Fruit fly (Drosophila melanogaster) whole organism, embryonic: Measurements from ENCODE around the gene Dhc62B.

Source experiments
- CG10543 ChIP-seq: fragments of 200-800 bp; sonication (Bioruptor generic); optimal IDR thresholded peaks from 3 replicates; lab custom pipeline; 2017; ENCODE audit warnings: missing biosample characterization, mild to moderate bottlenecking, missing genetic modification characterization, moderate library complexity
- CG11695 ChIP-seq: fragments of 200-800 bp; sonication (Bioruptor generic); IDR thresholded peaks from 3 replicates; pipeline ENCODE4 v1.3.6; 2022; ENCODE audit warnings: missing biosample characterization, missing genetic modification characterization
- CG12071 ChIP-seq: fragments of 200-800 bp; sonication (Bioruptor generic); optimal IDR thresholded peaks from 3 replicates; lab custom pipeline; 2018; ENCODE audit warnings: missing biosample characterization, mild to moderate bottlenecking, missing genetic modification characterization
- CG13624 ChIP-seq: fragments of 200-800 bp; sonication (Bioruptor generic); optimal IDR thresholded peaks from 2 replicates; lab custom pipeline; 2016; ENCODE audit warnings: missing biosample characterization, missing genetic modification characterization
- CG15011 ChIP-seq: fragments of 200-800 bp; sonication (Bioruptor generic); optimal IDR thresholded peaks from 3 replicates; lab custom pipeline; 2018; ENCODE audit warnings: missing biosample characterization, mild to moderate bottlenecking, missing genetic modification characterization
- CG15696 ChIP-seq: fragments of 200-800 bp; sonication (Bioruptor generic); optimal IDR thresholded peaks from 2 replicates; lab custom pipeline; 2019; ENCODE audit warnings: missing biosample characterization, mild to moderate bottlenecking, missing genetic modification characterization, moderate library complexity
- CG17802 ChIP-seq: fragments of 200-800 bp; sonication (Bioruptor generic); optimal IDR thresholded peaks from 2 replicates; lab custom pipeline; 2018; ENCODE audit warnings: missing biosample characterization, mild to moderate bottlenecking, missing genetic modification characterization, moderate library complexity
- CG18262 ChIP-seq: fragments of 200-800 bp; optimal IDR thresholded peaks from 3 replicates; lab custom pipeline; 2019; ENCODE audit warnings: missing biosample characterization, mild to moderate bottlenecking, missing genetic modification characterization, moderate library complexity
- CG2202 ChIP-seq: fragments of 200-800 bp; sonication (Bioruptor generic); optimal IDR thresholded peaks from 2 replicates; lab custom pipeline; 2018; ENCODE audit warnings: missing biosample characterization, mild to moderate bottlenecking, missing genetic modification characterization
- CG30020 ChIP-seq: fragments of 200-800 bp; optimal IDR thresholded peaks from 2 replicates; lab custom pipeline; 2019; ENCODE audit warnings: missing biosample characterization, mild to moderate bottlenecking, missing genetic modification characterization, moderate library complexity
- CG32532 ChIP-seq: fragments of 200-800 bp; sonication (Bioruptor generic); IDR thresholded peaks from 2 replicates; pipeline ENCODE4 v1.3.6; 2022; ENCODE audit warnings: missing biosample characterization, missing genetic modification characterization
- CG3281 ChIP-seq: fragments of 200-800 bp; sonication (Bioruptor generic); optimal IDR thresholded peaks from 3 replicates; lab custom pipeline; 2017; ENCODE audit warnings: missing biosample characterization, mild to moderate bottlenecking, missing genetic modification characterization
- CG34376 ChIP-seq: fragments of 200-800 bp; sonication (Bioruptor generic); optimal IDR thresholded peaks from 2 replicates; lab custom pipeline; 2018; ENCODE audit warnings: missing biosample characterization, mild to moderate bottlenecking, missing genetic modification characterization
- CG4282 ChIP-seq: fragments of 200-800 bp; sonication (Bioruptor generic); optimal IDR thresholded peaks from 2 replicates; lab custom pipeline; 2016; ENCODE audit warnings: missing biosample characterization, missing genetic modification characterization
- CG6791 ChIP-seq: fragments of 200-800 bp; sonication (Bioruptor generic); IDR thresholded peaks from 3 replicates; pipeline ENCODE4 v1.3.6; 2022; ENCODE audit warnings: missing biosample characterization, missing genetic modification characterization; ENCODE audit not compliant: partially characterized antibody
- CG7963 ChIP-seq: fragments of 200-800 bp; sonication (Bioruptor generic); IDR thresholded peaks from 3 replicates; pipeline ENCODE4 v1.3.6; 2022; ENCODE audit warnings: missing biosample characterization, missing genetic modification characterization; ENCODE audit not compliant: partially characterized antibody
- CG8290 ChIP-seq, 3 experiments: fragments of 200-800 bp; sonication (Bioruptor generic); optimal IDR thresholded peaks; 2 replicates each; lab custom pipeline; 2016 to 2019; ENCODE audit warnings: missing biosample characterization in 3 of 3, missing genetic modification characterization in 3 of 3, mild to moderate bottlenecking in 2 of 3, moderate library complexity in 1 of 3
- CG9932 ChIP-seq: fragments of 200-800 bp; sonication (Bioruptor generic); IDR thresholded peaks from 2 replicates; pipeline ENCODE4 v1.3.6; 2022; ENCODE audit warnings: missing biosample characterization, missing genetic modification characterization
- CkIIα-i1 ChIP-seq: fragments of 200-800 bp; sonication (Bioruptor generic); IDR thresholded peaks from 2 replicates; pipeline ENCODE4 v1.3.6; 2022; ENCODE audit warnings: missing biosample characterization, missing genetic modification characterization
- D19A ChIP-seq: fragments of 200-800 bp; optimal IDR thresholded peaks from 3 replicates; lab custom pipeline; 2019; ENCODE audit warnings: missing biosample characterization, mild to moderate bottlenecking, missing genetic modification characterization, moderate library complexity
- Dad ChIP-seq: fragments of 200-800 bp; sonication (Bioruptor generic); optimal IDR thresholded peaks from 3 replicates; lab custom pipeline; 2016; ENCODE audit warnings: missing biosample characterization, missing genetic modification characterization
- Dbx ChIP-seq: fragments of 200-800 bp; sonication (Bioruptor generic); IDR thresholded peaks from 3 replicates; pipeline ENCODE4 v1.3.6; 2022; ENCODE audit warnings: missing biosample characterization, missing genetic modification characterization
- Doc3 ChIP-seq: fragments of 200-800 bp; sonication (Bioruptor generic); IDR thresholded peaks from 3 replicates; pipeline ENCODE4 v1.3.6; 2022; ENCODE audit warnings: missing biosample characterization, missing genetic modification characterization; ENCODE audit not compliant: partially characterized antibody
- E2f2 ChIP-seq: fragments of 200-800 bp; sonication (Bioruptor generic); IDR thresholded peaks from 2 replicates; pipeline ENCODE4 v1.3.6; 2022; ENCODE audit warnings: missing biosample characterization, missing genetic modification characterization
- ERR ChIP-seq: fragments of 200-800 bp; sonication (Bioruptor generic); optimal IDR thresholded peaks from 2 replicates; lab custom pipeline; 2016; ENCODE audit warnings: missing biosample characterization, missing genetic modification characterization
- Gsc ChIP-seq: fragments of 200-800 bp; sonication (Bioruptor generic); IDR thresholded peaks from 2 replicates; pipeline ENCODE4 v1.3.6; 2022; ENCODE audit warnings: missing biosample characterization, missing genetic modification characterization
- Hmr ChIP-seq: fragments of 200-800 bp; sonication (Bioruptor generic); optimal IDR thresholded peaks from 3 replicates; lab custom pipeline; 2017; ENCODE audit warnings: mild to moderate bottlenecking, missing biosample characterization, missing genetic modification reagents, missing genetic modification characterization
- Lhr ChIP-seq: fragments of 200-800 bp; sonication (Bioruptor generic); optimal IDR thresholded peaks from 3 replicates; lab custom pipeline; 2017; ENCODE audit warnings: mild to moderate bottlenecking, missing biosample characterization, missing genetic modification reagents, missing genetic modification characterization
- Med ChIP-seq: fragments of 200-800 bp; sonication (Bioruptor generic); peaks from one replicate; lab custom pipeline; 2016; ENCODE audit warnings: missing biosample characterization, missing genetic modification characterization, mild to moderate bottlenecking, inconsistent platforms, moderate library complexity
- Nf-YA ChIP-seq: fragments of 200-800 bp; sonication (Bioruptor generic); IDR thresholded peaks from 2 replicates; pipeline ENCODE4 v1.3.6; 2022; ENCODE audit warnings: missing biosample characterization, missing genetic modification characterization
- Nf-YB ChIP-seq: fragments of 200-800 bp; sonication (Bioruptor generic); optimal IDR thresholded peaks from 3 replicates; lab custom pipeline; 2019; ENCODE audit warnings: missing biosample characterization, mild to moderate bottlenecking, missing genetic modification characterization, moderate library complexity
- Ptx1 ChIP-seq: fragments of 200-800 bp; sonication (Bioruptor generic); IDR thresholded peaks from 2 replicates; pipeline ENCODE4 v1.3.6; 2022; ENCODE audit warnings: missing biosample characterization, missing genetic modification characterization
- TFAM ChIP-seq: fragments of 200-800 bp; sonication (Bioruptor generic); optimal IDR thresholded peaks from 2 replicates; lab custom pipeline; 2017; ENCODE audit warnings: missing biosample characterization, missing genetic modification characterization, inconsistent platforms
- Trl ChIP-seq, 3 experiments: fragments of >200 bp in 2 of 3; fragments of 200-800 bp in 1 of 3; sonication (Bioruptor generic) in 1 of 3; optimal IDR thresholded peaks; 2 replicates in 1 of 3; 3 replicates in 2 of 3; lab custom pipeline; 2016 to 2017; ENCODE audit warnings: missing biosample characterization in 1 of 3, missing genetic modification characterization in 1 of 3
- bsh ChIP-seq, 2 experiments: fragments of 200-800 bp; sonication (Bioruptor generic); optimal IDR thresholded peaks; 2 replicates each; lab custom pipeline; 2017 to 2018; ENCODE audit warnings: mild to moderate bottlenecking in 2 of 2, missing biosample characterization in 2 of 2, missing genetic modification characterization in 2 of 2, moderate library complexity in 1 of 2
- dimm ChIP-seq: fragments of 200-800 bp; sonication (Bioruptor generic); IDR thresholded peaks from 2 replicates; pipeline ENCODE4 v1.3.6; 2022; ENCODE audit warnings: missing biosample characterization, missing genetic modification characterization
- dmrt11E ChIP-seq: fragments of 200-800 bp; sonication (Bioruptor generic); optimal IDR thresholded peaks from 3 replicates; lab custom pipeline; 2018; ENCODE audit warnings: missing biosample characterization, mild to moderate bottlenecking, missing genetic modification characterization, moderate library complexity
- eyg ChIP-seq: fragments of 200-800 bp; sonication (Bioruptor generic); optimal IDR thresholded peaks from 3 replicates; lab custom pipeline; 2016; ENCODE audit warnings: missing biosample characterization, missing genetic modification characterization
- gcm2 ChIP-seq: fragments of 200-800 bp; sonication (Bioruptor generic); optimal IDR thresholded peaks from 2 replicates; lab custom pipeline; 2016; ENCODE audit warnings: missing biosample characterization, missing genetic modification characterization
- insv ChIP-seq, 2 experiments: fragments of 200-800 bp; sonication (Bioruptor generic); optimal IDR thresholded peaks; 3 replicates each; lab custom pipeline; 2016 to 2018; ENCODE audit warnings: missing biosample characterization in 2 of 2, missing genetic modification characterization in 2 of 2
- jumu ChIP-seq: fragments of 200-800 bp; sonication (Bioruptor generic); optimal IDR thresholded peaks from 3 replicates; lab custom pipeline; 2016; ENCODE audit warnings: missing biosample characterization, missing genetic modification characterization
- odd ChIP-seq: fragments of 200-800 bp; sonication (Bioruptor generic); optimal IDR thresholded peaks from 2 replicates; lab custom pipeline; 2017; ENCODE audit warnings: missing biosample characterization, mild to moderate bottlenecking, missing genetic modification characterization
- phol ChIP-seq: fragments of 200-800 bp; sonication (Bioruptor generic); optimal IDR thresholded peaks from 3 replicates; lab custom pipeline; 2018; ENCODE audit warnings: missing biosample characterization, mild to moderate bottlenecking, missing genetic modification characterization, moderate library complexity
- schlank ChIP-seq: fragments of 200-800 bp; sonication (Bioruptor generic); optimal IDR thresholded peaks from 2 replicates; lab custom pipeline; 2018; ENCODE audit warnings: missing biosample characterization, mild to moderate bottlenecking, missing genetic modification characterization
- scrt ChIP-seq: fragments of 200-800 bp; sonication (Bioruptor generic); optimal IDR thresholded peaks from 2 replicates; lab custom pipeline; 2018; ENCODE audit warnings: missing biosample characterization, mild to moderate bottlenecking, missing genetic modification characterization, moderate library complexity
- slou ChIP-seq: fragments of 200-800 bp; sonication (Bioruptor generic); optimal IDR thresholded peaks from 3 replicates; lab custom pipeline; 2016; ENCODE audit warnings: missing biosample characterization, missing genetic modification characterization
- trem ChIP-seq: fragments of 200-800 bp; optimal IDR thresholded peaks from 3 replicates; lab custom pipeline; 2019; ENCODE audit warnings: missing biosample characterization, mild to moderate bottlenecking, missing genetic modification characterization, moderate library complexity
- ttk ChIP-seq: fragments of 200-800 bp; sonication (Bioruptor generic); IDR thresholded peaks from 2 replicates; pipeline ENCODE4 v2.1.2; 2022; ENCODE audit warnings: missing biosample characterization, missing genetic modification characterization
- usp ChIP-seq: fragments of >200 bp; optimal IDR thresholded peaks from 2 replicates; lab custom pipeline; 2017; ENCODE audit warnings: missing biosample characterization, missing genetic modification characterization
- vvl ChIP-seq: fragments of 200-800 bp; sonication (Bioruptor generic); IDR thresholded peaks from 2 replicates; pipeline ENCODE4 v1.3.6; 2022; ENCODE audit warnings: missing biosample characterization, missing genetic modification characterization
- yki ChIP-seq: fragments of >200 bp; optimal IDR thresholded peaks from 3 replicates; lab custom pipeline; 2018

Dhc62B gene

DNA sequence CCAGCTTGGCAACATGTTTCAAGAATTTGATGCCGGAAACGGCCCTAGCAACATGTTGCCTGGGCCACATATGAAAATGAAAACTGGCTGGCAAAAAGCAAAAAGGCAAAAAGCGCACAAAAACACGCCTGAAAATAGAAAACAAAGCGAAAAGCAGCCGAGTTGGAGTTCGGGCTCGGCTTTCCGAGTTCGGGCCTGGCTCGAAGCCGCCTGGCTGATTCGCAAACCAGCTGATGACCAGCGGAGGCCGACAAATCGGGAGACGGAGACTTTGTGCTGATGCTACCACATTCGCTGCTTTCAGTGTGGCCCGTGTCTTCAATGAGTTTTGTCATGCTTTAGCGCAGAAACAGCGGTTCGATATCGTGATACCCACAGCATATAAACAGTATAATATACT is 38.7 kb upstream of the Dhc62B start, which contains the start of gene GV1 (continued):
- TF ChIP-seq CG7963 (GFP tag; lab: Robert Waterston, UW) (no peak), slou (GFP tag; lab: Kevin White, UChicago) (no peak), bsh (GFP tag; optimal IDR thresholded peaks at IDR 0.05; lab: Kevin White, UChicago) (peak in 1 of 2 experiments; percentile 94), Dad (GFP tag; lab: Kevin White, UChicago) (no peak), CG34376 (GFP tag; lab: Kevin White, UChicago) (peak; percentile 3), Lhr (GFP tag; lab: Kevin White, UChicago) (no peak), odd (GFP tag; lab: Kevin White, UChicago) (no peak), CG2202 (no peak), vvl (GFP tag; lab: Robert Waterston, UW) (peak; percentile 15; the same call in 1 of the 2 replicates), ERR (no peak), CG11695 (no peak), Nf-YA (no peak), Nf-YB (GFP tag; lab: Kevin White, UChicago) (no peak), Dbx (GFP tag; lab: Robert Waterston, UW) (no peak), CG10543 (peak; percentile 51), CG32532 (GFP tag; lab: Robert Waterston, UW) (no peak), CG3281 (GFP tag; lab: Kevin White, UChicago) (no peak), insv (GFP tag; optimal IDR thresholded peaks at IDR 0.05; lab: Kevin White, UChicago) (no peak), CG15696 (no peak), CG8290 (GFP tag; optimal IDR thresholded peaks at IDR 0.05; lab: Kevin White, UChicago) (no peak), CG8290 (tag; optimal IDR thresholded peaks at IDR 0.05; lab: Kevin White, UChicago) (peak in 1 of 2 experiments; percentile 27), CkIIα-i1 (GFP tag; lab: Robert Waterston, UW) (no peak), eyg (GFP tag; lab: Kevin White, UChicago) (no peak), Med (peak; percentile 59), CG12071 (GFP tag; lab: Kevin White, UChicago) (no peak)

DNA sequence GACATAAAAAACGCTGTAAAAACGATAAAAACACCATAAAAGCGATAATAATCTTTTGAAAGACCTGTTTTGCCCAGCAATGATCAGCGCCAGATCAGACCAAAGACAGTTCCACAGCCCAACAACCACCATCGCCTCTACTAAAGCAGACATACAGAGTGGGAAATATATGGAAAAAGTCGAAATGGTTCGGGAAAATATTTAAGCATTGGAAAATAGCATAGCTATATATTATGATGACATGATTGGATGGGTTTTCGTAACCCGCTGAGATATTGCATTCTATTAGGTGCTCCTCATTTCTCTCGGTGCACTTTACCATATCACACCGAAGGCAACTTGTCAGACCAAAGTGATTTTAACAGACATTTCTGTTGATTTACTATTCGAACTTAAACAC is 37.1 kb upstream of the Dhc62B start:
- TF ChIP-seq CG30020 (peak; percentile 24), Hmr (GFP tag; lab: Kevin White, UChicago) (peak; percentile 87), ttk (peak; percentile 89), scrt (GFP tag; lab: Kevin White, UChicago) (no peak), Ptx1 (GFP tag; lab: Robert Waterston, UW) (peak; percentile 94), Trl (optimal IDR thresholded peaks at IDR 0.05; lab: Kevin White, UChicago) (no peak), Trl (GFP tag; optimal IDR thresholded peaks at IDR 0.05; lab: Kevin White, UChicago) (peak; percentile 91), trem (tag; lab: Kevin White, UChicago) (peak; percentile 44), CG18262 (tag; lab: Kevin White, UChicago) (peak; percentile 80), CG4282 (GFP tag; lab: Kevin White, UChicago) (peak; percentile 81), CG15011 (GFP tag; lab: Kevin White, UChicago) (no peak), jumu (GFP tag; lab: Kevin White, UChicago) (peak; percentile 89), CG13624 (GFP tag; lab: Kevin White, UChicago) (peak; percentile 92), dmrt11E (tag; lab: Kevin White, UChicago) (peak; percentile 72), Doc3 (no peak), phol (tag; lab: Kevin White, UChicago) (peak; percentile 83), gcm2 (GFP tag; lab: Kevin White, UChicago) (peak; percentile 84), CG6791 (GFP tag; lab: Robert Waterston, UW) (no peak), E2f2 (GFP tag; lab: Robert Waterston, UW) (peak; percentile 66), usp (GFP tag; lab: Kevin White, UChicago) (no peak), D19A (tag; lab: Kevin White, UChicago) (no peak), TFAM (GFP tag; lab: Kevin White, UChicago) (peak; percentile 26), CG17802 (tag; lab: Kevin White, UChicago) (peak; percentile 63), dimm (GFP tag; lab: Robert Waterston, UW) (peak; percentile 80), CG9932 (GFP tag; lab: Robert Waterston, UW) (peak; percentile 91), Gsc (GFP tag; lab: Robert Waterston, UW) (peak; percentile 78), yki (lab: Kevin White, UChicago) (no peak), schlank (tag; lab: Kevin White, UChicago) (peak; percentile 80)
